Fruit fly (Drosophila melanogaster): ENCODE measurements around the gene tefu.

Gene tefu

DNA sequence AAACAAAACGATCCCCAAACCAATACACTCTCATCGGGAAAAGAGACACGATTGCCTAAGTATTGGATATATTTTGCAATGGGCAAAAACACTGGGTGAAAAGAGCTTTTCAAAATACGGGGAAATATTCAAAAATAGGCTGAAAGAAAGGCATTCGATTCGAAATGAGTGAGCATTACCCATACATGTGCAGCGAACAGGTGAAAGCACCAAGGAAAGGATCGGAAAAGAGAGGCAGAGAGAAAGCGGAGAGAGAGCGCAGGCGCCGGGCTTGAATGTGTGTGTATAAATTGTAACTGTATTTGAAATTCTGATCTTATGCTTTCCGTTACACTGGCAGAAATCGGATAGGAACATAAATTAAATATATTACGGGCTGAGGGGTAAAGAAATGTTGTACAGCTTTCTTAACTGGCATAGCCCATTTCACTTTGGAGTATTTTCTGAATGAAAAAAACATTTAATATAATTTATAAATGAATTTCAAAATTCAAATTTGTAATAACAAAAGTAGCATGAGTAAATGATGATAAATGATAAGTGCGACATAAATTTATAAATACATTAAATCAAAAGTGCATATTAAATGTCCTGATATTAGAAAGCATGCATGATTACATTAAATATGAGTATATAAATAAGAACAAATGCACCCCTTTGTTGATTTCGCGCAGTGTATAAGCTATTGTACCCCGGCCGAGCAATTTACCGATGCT is 38.7 kb upstream of the tefu start (continued):
- TF ChIP-seq Neu2 (GFP tag; optimal IDR thresholded peaks at IDR 0.05; ENCODE audit: borderline replicate concordance) (no peak), CG17385 (GFP tag; optimal IDR thresholded peaks at IDR 0.05) (peak; percentile 51), tap (tag; optimal IDR thresholded peaks at IDR 0.05) (peak; percentile 43), tup (GFP tag; optimal IDR thresholded peaks at IDR 0.05) (no peak), ham (GFP tag; IDR thresholded peaks at IDR 0.05) (no peak), CG16813 (GFP tag; IDR thresholded peaks at IDR 0.05; ENCODE audit: partially characterized antibody) (no peak), dimm (GFP tag; IDR thresholded peaks at IDR 0.05) (no peak), CG6813 (GFP tag; optimal IDR thresholded peaks at IDR 0.05) (peak; percentile 33), pho (GFP tag; optimal IDR thresholded peaks at IDR 0.05) (no peak), Bteb2 (GFP tag; optimal IDR thresholded peaks at IDR 0.05) (peak; percentile 29), CG1602 (GFP tag; optimal IDR thresholded peaks at IDR 0.05) (peak; percentile 78), MTF-1 (GFP tag; optimal IDR thresholded peaks at IDR 0.05; ENCODE audit: borderline replicate concordance) (no peak), Abd-B (GFP tag; optimal IDR thresholded peaks at IDR 0.05) (peak; percentile 65), Opbp (GFP tag; IDR thresholded peaks at IDR 0.05; ENCODE audit: partially characterized antibody) (no peak), CG12104 (GFP tag; optimal IDR thresholded peaks at IDR 0.05) (peak; percentile 62), Nf-YA (GFP tag; IDR thresholded peaks at IDR 0.05) (no peak), Lim3 (GFP tag; IDR thresholded peaks at IDR 0.05) (no peak), Nf-YC (tag; optimal IDR thresholded peaks at IDR 0.05) (peak; percentile 63), inv (GFP tag; IDR thresholded peaks at IDR 0.05; ENCODE audit: partially characterized antibody) (no peak), sim (GFP tag; IDR thresholded peaks at IDR 0.05) (peak; percentile 36; the same call in 1 of the 2 replicates), MESR4 (GFP tag; optimal IDR thresholded peaks at IDR 0.05) (no peak), CG13624 (GFP tag; optimal IDR thresholded peaks at IDR 0.05) (no peak), tgo (GFP tag; IDR thresholded peaks at IDR 0.05) (peak; percentile 33; the same call in 1 of the 3 replicates), H15 (GFP tag; IDR thresholded peaks at IDR 0.05) (0 out of 3 replicates have a peak, but pooled peaks have one; percentile 44), dmrt11E (tag; optimal IDR thresholded peaks at IDR 0.05) (peak; percentile 85), zfh2 (GFP tag; optimal IDR thresholded peaks at IDR 0.05) (peak; percentile 2), CG9727 (GFP tag; optimal IDR thresholded peaks at IDR 0.05) (peak; percentile 87), Six4 (GFP tag; optimal IDR thresholded peaks at IDR 0.05) (peak; percentile 74), CG18599 (GFP tag; optimal IDR thresholded peaks at IDR 0.05) (peak; percentile 47), Med (GFP tag) (peak; percentile 51), twi (tag; optimal IDR thresholded peaks at IDR 0.05) (peak; percentile 69), CG34224 (GFP tag; IDR thresholded peaks at IDR 0.05; ENCODE audit: partially characterized antibody) (no peak), Nf-YB (GFP tag; optimal IDR thresholded peaks at IDR 0.05) (peak; percentile 49), Hmr (GFP tag; optimal IDR thresholded peaks at IDR 0.05) (peak; percentile 50), CG12236 (GFP tag; optimal IDR thresholded peaks at IDR 0.05) (no peak), ttk (GFP tag; IDR thresholded peaks at IDR 0.05) (peak; percentile 63), phol (tag; optimal IDR thresholded peaks at IDR 0.05) (peak; percentile 89), CG18764 (GFP tag; optimal IDR thresholded peaks at IDR 0.05) (peak; percentile 55), gsb-n (tag; optimal IDR thresholded peaks at IDR 0.05) (peak; percentile 74), CG8290 (GFP tag; optimal IDR thresholded peaks at IDR 0.05) (peak; percentile 65), CG8290 (tag; optimal IDR thresholded peaks at IDR 0.05) (peak in 1 of 2 experiments; percentile 16), lbe (GFP tag; optimal IDR thresholded peaks at IDR 0.05) (peak; percentile 42), pan (optimal IDR thresholded peaks at IDR 0.05) (no peak), pan (GFP tag; optimal IDR thresholded peaks at IDR 0.05 in 1 of 2, IDR thresholded peaks at IDR 0.05 in 1 of 2) (peak in 1 of 2 experiments; percentile 12), ci (GFP tag; IDR thresholded peaks at IDR 0.05) (0 out of 3 replicates have a peak, but pooled peaks have one; percentile 33), CG8924 (tag; optimal IDR thresholded peaks at IDR 0.05) (peak; percentile 83), D (optimal IDR thresholded peaks at IDR 0.05) (no peak), D (GFP tag; optimal IDR thresholded peaks at IDR 0.05) (peak; percentile 82), CG4854 (GFP tag; optimal IDR thresholded peaks at IDR 0.05) (no peak)

Data from whole organism, embryonic.